Fruit fly (Drosophila melanogaster) whole organism, prepupa: ENCODE measurements around the gene dos.

Experiments used
- CG11762 ChIP-seq: fragments of 200-800 bp; sonication (Bioruptor generic); optimal IDR thresholded peaks from 3 replicates; lab custom pipeline; 2016; ENCODE audit warnings: missing biosample characterization, missing genetic modification characterization; ENCODE audit not compliant: insufficient read depth
- CG3032 ChIP-seq: fragments of 200-800 bp; optimal IDR thresholded peaks from 2 replicates; lab custom pipeline; 2019; ENCODE audit warnings: missing biosample characterization, mild to moderate bottlenecking, missing genetic modification characterization, moderate library complexity
- CG4318 ChIP-seq: fragments of 200-800 bp; sonication (Bioruptor generic); optimal IDR thresholded peaks from 3 replicates; lab custom pipeline; 2017; ENCODE audit warnings: missing biosample characterization, mild to moderate bottlenecking, missing genetic modification characterization
- CG6163 ChIP-seq: fragments of 200-800 bp; sonication (Bioruptor generic); IDR thresholded peaks from 3 replicates; pipeline ENCODE4 v1.3.6; 2022; ENCODE audit warnings: missing biosample characterization, missing genetic modification characterization
- CG6276 ChIP-seq: fragments of 200-800 bp; sonication (Bioruptor generic); optimal IDR thresholded peaks from 2 replicates; lab custom pipeline; 2017; ENCODE audit warnings: missing biosample characterization, mild to moderate bottlenecking, missing genetic modification characterization
- Eip78C ChIP-seq: fragments of 200-800 bp; sonication (Bioruptor generic); peaks from one replicate; lab custom pipeline; 2016; ENCODE audit warnings: missing biosample characterization, missing genetic modification characterization
- Ets96B ChIP-seq: fragments of 200-800 bp; optimal IDR thresholded peaks from 2 replicates; lab custom pipeline; 2019; ENCODE audit warnings: missing biosample characterization, mild to moderate bottlenecking, missing genetic modification characterization, moderate library complexity
- Lpt ChIP-seq: fragments of 200-800 bp; sonication (Bioruptor generic); optimal IDR thresholded peaks from 3 replicates; lab custom pipeline; 2016; ENCODE audit warnings: missing biosample characterization, missing genetic modification characterization
- Smox ChIP-seq: fragments of 200-800 bp; sonication (Bioruptor generic); optimal IDR thresholded peaks from 3 replicates; lab custom pipeline; 2016; ENCODE audit warnings: missing biosample characterization, missing genetic modification characterization
- Sox15 ChIP-seq: fragments of 200-800 bp; sonication (Bioruptor generic); optimal IDR thresholded peaks from 3 replicates; lab custom pipeline; 2016; ENCODE audit warnings: missing biosample characterization, missing genetic modification characterization
- acj6 ChIP-seq: fragments of 200-800 bp; sonication (Bioruptor generic); optimal IDR thresholded peaks from 3 replicates; lab custom pipeline; 2016; ENCODE audit warnings: missing biosample characterization, missing genetic modification characterization
- dac ChIP-seq: fragments of 200-800 bp; sonication (Bioruptor generic); optimal IDR thresholded peaks from 2 replicates; lab custom pipeline; 2017; ENCODE audit warnings: missing biosample characterization, mild to moderate bottlenecking, missing genetic modification characterization
- dsx ChIP-seq: fragments of 200-800 bp; optimal IDR thresholded peaks from 3 replicates; lab custom pipeline; 2019; ENCODE audit warnings: missing biosample characterization, mild to moderate bottlenecking, missing genetic modification characterization, moderate library complexity; ENCODE audit not compliant: poor library complexity, severe bottlenecking

dm6 chr3L:2581343-2581825, 7.8 kb upstream of the dos start:
- TF ChIP-seq CG4318 (GFP tag; lab: Kevin White, UChicago) = peak; percentile 76
- peak; percentile 84 for TF ChIP-seq dac (GFP tag; lab: Kevin White, UChicago)
- peak; percentile 56 for TF ChIP-seq Smox (GFP tag; lab: Kevin White, UChicago)
- TF ChIP-seq Sox15 (GFP tag; lab: Kevin White, UChicago) = peak; percentile 55
- peak; percentile 25 for TF ChIP-seq dsx
- peak; percentile 70 for TF ChIP-seq Ets96B (tag; lab: Kevin White, UChicago)
- peak; percentile 55 for TF ChIP-seq CG3032 (tag; lab: Kevin White, UChicago)
- peak; percentile 77 for TF ChIP-seq acj6
- peak; percentile 90 for TF ChIP-seq CG6163 (GFP tag; lab: Robert Waterston, UW)
- TF ChIP-seq Lpt = peak; percentile 75
- peak; percentile 88 for TF ChIP-seq CG6276 (GFP tag; lab: Kevin White, UChicago)
- TF ChIP-seq CG11762 = peak; percentile 59
- peak; percentile 85 for TF ChIP-seq Eip78C (GFP tag; lab: Kevin White, UChicago)
